Worm (Caenorhabditis elegans) whole organism, L2 larva: ENCODE results near the gene clec-196.
A peak's percentile ranks its signal among the peaks of the same experiment; 100 is the strongest.
"Not testable (repeated sequence)": the region's sequence is repeated elsewhere in the genome, so short reads cannot be mapped to it uniquely, and the experiment has no call there.

Experiments
- F13H6.1 ChIP-seq: sonication (generic microtip); optimal IDR thresholded peaks from 2 replicates; lab custom pipeline; 2016; ENCODE audit warnings: missing genetic modification characterization, missing compliant biosample characterization
- Y55F3AM.14 ChIP-seq: fragments of 200-800 bp; sonication (Bioruptor generic); optimal IDR thresholded peaks from 2 replicates; lab custom pipeline; 2018; ENCODE audit warnings: mild to moderate bottlenecking, missing genetic modification characterization, missing compliant biosample characterization
- ama-1 ChIP-seq: fragments of 150-350 bp; optimal IDR thresholded peaks from 2 replicates; lab custom pipeline; 2018; ENCODE audit warnings: inconsistent platforms
- blmp-1 ChIP-seq: sonication (generic microtip); optimal IDR thresholded peaks from 2 replicates; lab custom pipeline; 2017; ENCODE audit warnings: missing genetic modification characterization, mild to moderate bottlenecking, missing compliant biosample characterization, antibody characterized with exemption, moderate library complexity; ENCODE audit not compliant: insufficient read depth
- ceh-82 ChIP-seq: fragments of 150-350 bp; optimal IDR thresholded peaks from 2 replicates; lab custom pipeline; 2014; ENCODE audit warnings: missing biosample characterization, missing genetic modification characterization
- dmd-4 ChIP-seq: sonication (generic microtip); optimal IDR thresholded peaks from 2 replicates; lab custom pipeline; 2017; ENCODE audit warnings: missing biosample characterization, missing genetic modification characterization
- egl-27 ChIP-seq: sonication (generic microtip); optimal IDR thresholded peaks from 3 replicates; lab custom pipeline; 2017; ENCODE audit warnings: missing biosample characterization, missing genetic modification reagents, missing genetic modification characterization
- fos-1 ChIP-seq: fragments of 150-350 bp; optimal IDR thresholded peaks from 2 replicates; lab custom pipeline; 2014; ENCODE audit warnings: missing biosample characterization, missing genetic modification characterization
- gmeb-1 ChIP-seq: fragments of 150-350 bp; optimal IDR thresholded peaks from 2 replicates; lab custom pipeline; 2014; ENCODE audit warnings: missing biosample characterization, missing genetic modification characterization
- lin-13 ChIP-seq: fragments of 150-350 bp; optimal IDR thresholded peaks from 2 replicates; lab custom pipeline; 2014; ENCODE audit warnings: missing biosample characterization, missing genetic modification reagents, missing genetic modification characterization
- lin-39 ChIP-seq: fragments of 150-350 bp; optimal IDR thresholded peaks from 2 replicates; lab custom pipeline; 2014; ENCODE audit warnings: missing biosample characterization, missing genetic modification reagents, missing genetic modification characterization
- mbf-1 ChIP-seq: sonication (generic microtip); optimal IDR thresholded peaks from 2 replicates; lab custom pipeline; 2017; ENCODE audit warnings: missing biosample characterization, missing genetic modification characterization
- mdl-1 ChIP-seq, 2 experiments: fragments of 150-350 bp in 1 of 2; sonication (generic microtip) in 1 of 2; optimal IDR thresholded peaks; 2 replicates each; lab custom pipeline; 2017; ENCODE audit warnings: missing biosample characterization in 2 of 2, missing genetic modification characterization in 2 of 2
- nhr-11 ChIP-seq: fragments of 150-350 bp; optimal IDR thresholded peaks from 2 replicates; lab custom pipeline; 2014; ENCODE audit warnings: missing biosample characterization, missing genetic modification characterization
- nhr-12 ChIP-seq: fragments of 150-350 bp; optimal IDR thresholded peaks from 2 replicates; lab custom pipeline; 2014; ENCODE audit warnings: missing biosample characterization, missing genetic modification characterization
- nhr-237 ChIP-seq: fragments of 150-350 bp; optimal IDR thresholded peaks from 2 replicates; lab custom pipeline; 2014; ENCODE audit warnings: missing biosample characterization, missing genetic modification characterization
- nhr-25 ChIP-seq: fragments of 150-350 bp; sonication (generic microtip); optimal IDR thresholded peaks from 3 replicates; lab custom pipeline; 2014; ENCODE audit warnings: missing biosample characterization, missing genetic modification characterization
- peb-1 ChIP-seq: fragments of 150-350 bp; optimal IDR thresholded peaks from 2 replicates; lab custom pipeline; 2014; ENCODE audit warnings: missing biosample characterization, missing genetic modification characterization
- skn-1 ChIP-seq: sonication (generic microtip); optimal IDR thresholded peaks from 2 replicates; lab custom pipeline; 2017; ENCODE audit warnings: missing biosample characterization, missing genetic modification characterization
- sma-9 ChIP-seq, 2 experiments: fragments of 150-350 bp in 1 of 2; sonication (generic microtip) in 1 of 2; optimal IDR thresholded peaks; 2 replicates each; lab custom pipeline; 2014 to 2016; ENCODE audit warnings: missing genetic modification characterization in 2 of 2, mild to moderate bottlenecking in 1 of 2, missing biosample characterization in 1 of 2, missing compliant biosample characterization in 1 of 2, missing genetic modification reagents in 1 of 2, moderate library complexity in 1 of 2
- unc-39 ChIP-seq: fragments of 150-350 bp; optimal IDR thresholded peaks from 2 replicates; lab custom pipeline; 2014; ENCODE audit warnings: missing biosample characterization, missing genetic modification characterization
- unc-62 ChIP-seq: fragments of 150-350 bp; optimal IDR thresholded peaks from 2 replicates; lab custom pipeline; 2014; ENCODE audit warnings: missing biosample characterization, missing genetic modification reagents, missing genetic modification characterization

The clec-196 gene

ce11 chrIV:17307223-17307622 lies 30.5 kb downstream of the clec-196 start, which contains the start of gene T28F3.8:
T28F3.8 (minus strand) TSS chrIV:17307323.
- not testable (repeated sequence) for TF ChIP-seq unc-39, peb-1, nhr-12 (tag; lab: Kevin White, UChicago)

- TF ChIP-seq F13H6.1 (tag; lab: Kevin White, UChicago): no peak
- no peak for TF ChIP-seq gmeb-1 (tag; lab: Kevin White, UChicago)
- TF ChIP-seq, all 48 proteins: peak for 0
These were observed 31.5 kb downstream of the clec-196 start, which contains the start of gene T28F3.9 for ce11 chrIV:17308211-17308610. T28F3.9 (plus strand) TSS chrIV:17308511.

ce11 chrIV:17311842-17312241 lies 35.1 kb downstream of the clec-196 start, which contains the start of gene snf-9:
snf-9 (plus strand) TSS chrIV:17312142.
- TF ChIP-seq unc-62 (GFP tag; lab: Kevin White, UChicago) (no peak), fos-1 (no peak), Y55F3AM.14 (no peak), F13H6.1 (tag; lab: Kevin White, UChicago) (no peak)

- no peak for TF ChIP-seq unc-39 (tag; lab: Kevin White, UChicago)
- TF ChIP-seq nhr-25 (tag; lab: Kevin White, UChicago): no peak
- no peak for TF ChIP-seq ama-1 (lab: Kevin White, UChicago)
- no peak for TF ChIP-seq mbf-1
- no peak for TF ChIP-seq blmp-1
- no peak for TF ChIP-seq sma-9 (GFP tag; optimal IDR thresholded peaks at IDR 0.05; lab: Kevin White, UChicago)
- TF ChIP-seq sma-9 (tag; optimal IDR thresholded peaks at IDR 0.05; lab: Kevin White, UChicago): no peak
- no peak for TF ChIP-seq lin-13 (GFP tag; lab: Kevin White, UChicago)
- no peak for TF ChIP-seq lin-39
- no peak for TF ChIP-seq ceh-82 (tag; lab: Kevin White, UChicago)
- no peak for TF ChIP-seq mdl-1 (tag; optimal IDR thresholded peaks at IDR 0.05; lab: Kevin White, UChicago)
- TF ChIP-seq dmd-4 (tag; lab: Kevin White, UChicago): no peak
- no peak for TF ChIP-seq gmeb-1 (tag; lab: Kevin White, UChicago)
- TF ChIP-seq nhr-237 (tag; lab: Kevin White, UChicago): no peak
- no peak for TF ChIP-seq skn-1 (tag; lab: Kevin White, UChicago)
- TF ChIP-seq nhr-11: no peak
- no peak for TF ChIP-seq egl-27 (tag; lab: Kevin White, UChicago)
These were observed 39.6 kb downstream of the clec-196 start, which contains the start of gene C49C3.20 for ce11 chrIV:17316398-17316797. C49C3.20 (minus strand) TSS chrIV:17316498.

- TF ChIP-seq nhr-25 (tag; lab: Kevin White, UChicago) (no peak), fos-1 (peak; percentile 76)
These were observed 43.7 kb downstream of the clec-196 start, which contains the start of gene C49C3.4 for ce11 chrIV:17320445-17320844. C49C3.4 (plus strand) TSS chrIV:17320795.
